Fruit fly (Drosophila melanogaster): ENCODE results near the gene CG5880.

CG5880 gene

dm6 chr3R:27165416-27165982 lies 49.0 kb downstream of the CG5880 start, which contains the start of the genes CG34293 and spn-D:
TSS of gene CG34293 (minus strand) at chr3R:27165575.
TSS of gene spn-D (plus strand) at chr3R:27165716.
- peak; percentile 59 for TF ChIP-seq bab1 (GFP tag; optimal IDR thresholded peaks at IDR 0.05)
- TF ChIP-seq kay (GFP tag; ENCODE audit: borderline replicate concordance), result peak; percentile 62
- TF ChIP-seq Clk (GFP tag; optimal IDR thresholded peaks at IDR 0.05), result no peak

dm6 chr3R:27167350-27167749 lies 50.8 kb downstream of the CG5880 start:
- no peak for TF ChIP-seq ovo (GFP tag; optimal IDR thresholded peaks at IDR 0.05)
- TF ChIP-seq cic (GFP tag; optimal IDR thresholded peaks at IDR 0.05), result no peak

Data from whole organism, adult.